Fruit fly (Drosophila melanogaster) whole organism: ENCODE measurements around the gene CG7142.

Experiments
- CG8478 ChIP-seq: fragments of >200 bp; optimal IDR thresholded peaks from 2 replicates; lab custom pipeline; 2018; ENCODE audit warnings: inconsistent platforms
- Dll ChIP-seq: fragments of >200 bp; optimal IDR thresholded peaks from 2 replicates; lab custom pipeline; 2017
- EcR ChIP-seq, 2 experiments: fragments of >200 bp; optimal IDR thresholded peaks; 2 replicates each; lab custom pipeline; 2017; ENCODE audit warnings: missing biosample characterization in 2 of 2, missing genetic modification characterization in 2 of 2, missing genetic modification reagents in 2 of 2
- pan ChIP-seq: fragments of >200 bp; optimal IDR thresholded peaks from 2 replicates; lab custom pipeline; 2017
- psq ChIP-seq: fragments of >200 bp; optimal IDR thresholded peaks from 2 replicates; lab custom pipeline; 2017
- usp ChIP-seq: fragments of >200 bp; optimal IDR thresholded peaks from 2 replicates; lab custom pipeline; 2017; ENCODE audit warnings: missing biosample characterization, missing genetic modification characterization, mixed read lengths

The CG7142 gene

DNA sequence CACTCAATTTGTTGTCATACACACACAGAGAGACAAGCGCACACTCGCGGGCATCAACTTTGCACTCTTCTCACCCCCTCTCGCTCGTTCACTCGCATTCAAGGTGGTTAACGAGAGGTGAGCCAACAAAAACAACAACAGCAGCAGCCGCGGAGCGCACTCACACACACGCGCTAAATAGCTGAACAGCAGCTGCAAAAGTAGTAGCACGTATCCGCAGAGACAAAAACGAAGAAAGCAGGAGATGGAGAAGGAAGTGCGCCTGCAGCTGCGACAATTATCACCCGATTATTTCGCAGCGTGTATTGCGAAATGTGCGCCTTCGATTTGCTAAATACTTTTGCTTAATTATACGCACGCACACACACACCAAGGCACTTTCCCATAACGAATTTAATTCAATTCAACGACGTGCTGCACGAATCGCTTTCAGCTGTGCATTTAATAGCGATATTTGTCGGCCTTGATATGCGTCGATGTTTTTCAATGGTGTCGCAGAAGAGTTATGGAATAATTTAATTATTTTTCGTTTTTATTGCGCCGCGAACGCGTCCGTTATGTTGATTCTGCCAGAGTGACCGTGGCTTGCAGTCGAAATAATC is 19.1 kb upstream of the CG7142 start:
- TF ChIP-seq usp (no peak), EcR (GFP tag; optimal IDR thresholded peaks at IDR 0.05; lab: Kevin White, UChicago) (no peak), psq (lab: Kevin White, UChicago) (no peak), pan (lab: Kevin White, UChicago) (no peak), Dll (lab: Kevin White, UChicago) (no peak), CG8478 (lab: Kevin White, UChicago) (no peak)

- TF ChIP-seq usp (no peak), psq (lab: Kevin White, UChicago) (no peak), EcR (GFP tag; optimal IDR thresholded peaks at IDR 0.05; lab: Kevin White, UChicago) (no peak), pan (lab: Kevin White, UChicago) (no peak), CG8478 (lab: Kevin White, UChicago) (no peak), Dll (lab: Kevin White, UChicago) (no peak)
Observed at dm6 chr3R:18297444-18298297, 18.3 kb upstream of the CG7142 start.

- TF ChIP-seq EcR (GFP tag; optimal IDR thresholded peaks at IDR 0.05; lab: Kevin White, UChicago) = no peak
- TF ChIP-seq Dll (lab: Kevin White, UChicago) = no peak
- TF ChIP-seq CG8478 (lab: Kevin White, UChicago) = no peak
- no peak for TF ChIP-seq pan (lab: Kevin White, UChicago)
- no peak for TF ChIP-seq psq (lab: Kevin White, UChicago)
- TF ChIP-seq usp = no peak
Observed at dm6 chr3R:18296737-18297136, 17.4 kb upstream of the CG7142 start.

DNA sequence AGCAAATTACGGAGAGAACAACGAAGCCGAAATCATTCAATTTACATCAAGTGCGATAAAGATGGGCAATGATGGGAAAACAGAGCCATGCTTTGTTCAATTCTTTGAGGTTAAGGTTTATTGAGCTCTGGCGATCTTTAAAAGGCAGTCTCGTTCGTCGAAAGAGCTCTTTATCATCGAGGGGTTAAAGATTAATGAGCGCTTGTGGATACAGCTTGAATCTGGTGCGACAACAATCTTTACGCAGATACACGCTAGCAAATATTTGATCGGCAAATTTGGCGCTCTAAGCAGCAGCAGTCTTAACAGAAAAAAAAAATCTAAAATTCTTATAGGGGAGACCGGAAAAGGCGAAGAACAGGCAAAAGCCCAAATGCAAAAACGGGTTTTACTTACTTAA is 16.8 kb upstream of the CG7142 start:
- TF ChIP-seq EcR (GFP tag; optimal IDR thresholded peaks at IDR 0.05; lab: Kevin White, UChicago) = no peak
- no peak for TF ChIP-seq usp
- no peak for TF ChIP-seq pan (lab: Kevin White, UChicago)
- TF ChIP-seq CG8478 (lab: Kevin White, UChicago) = no peak
- no peak for TF ChIP-seq psq (lab: Kevin White, UChicago)
- TF ChIP-seq Dll (lab: Kevin White, UChicago) = no peak

- TF ChIP-seq CG8478 (lab: Kevin White, UChicago) = no peak
- TF ChIP-seq EcR (GFP tag; optimal IDR thresholded peaks at IDR 0.05; lab: Kevin White, UChicago) = no peak
- no peak for TF ChIP-seq pan (lab: Kevin White, UChicago)
- TF ChIP-seq Dll (lab: Kevin White, UChicago) = no peak
- TF ChIP-seq psq (lab: Kevin White, UChicago) = no peak
- TF ChIP-seq usp = no peak
Observed at dm6 chr3R:18295262-18295944, 16.1 kb upstream of the CG7142 start.

DNA sequence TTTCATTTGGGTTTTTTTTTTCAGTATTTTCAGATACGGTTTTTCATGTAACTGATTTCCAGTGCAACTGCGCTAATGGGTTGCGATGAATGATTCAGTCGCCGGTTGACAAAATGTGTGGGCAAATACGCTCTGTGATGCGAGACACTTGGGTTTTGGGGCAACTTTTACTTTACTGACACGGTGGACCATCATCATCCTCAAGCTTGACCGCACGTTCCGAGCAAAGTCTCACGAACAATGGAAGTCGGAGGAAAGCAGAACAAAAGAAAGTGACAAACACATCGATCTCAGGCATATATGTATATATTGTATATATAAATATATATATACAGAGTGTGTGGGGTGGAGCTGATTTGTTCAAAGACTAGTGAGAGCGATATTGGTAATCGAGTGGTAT is 15.2 kb upstream of the CG7142 start:
- TF ChIP-seq psq (lab: Kevin White, UChicago) (no peak), pan (lab: Kevin White, UChicago) (no peak)

DNA sequence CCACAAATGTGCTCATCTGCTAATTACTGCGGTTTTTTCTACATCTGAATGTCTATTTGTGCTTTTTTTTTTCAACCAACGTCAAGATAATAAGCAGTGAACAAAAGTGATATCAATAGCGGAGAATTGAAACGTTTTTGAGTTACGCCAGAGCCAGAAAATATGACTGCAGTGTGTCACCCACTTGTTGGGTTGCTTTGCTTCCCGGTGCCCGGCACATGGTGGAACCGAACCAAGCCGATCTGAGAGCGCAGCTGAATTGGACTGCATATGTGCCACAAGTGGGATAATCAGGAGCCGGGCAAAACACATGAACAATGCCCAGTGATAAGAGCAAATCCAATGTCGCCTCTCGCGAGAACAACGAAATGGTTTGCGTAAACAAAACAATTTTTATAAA is 13.0 kb upstream of the CG7142 start:
- TF ChIP-seq psq (lab: Kevin White, UChicago) = no peak
- no peak for TF ChIP-seq usp
- TF ChIP-seq EcR (GFP tag; optimal IDR thresholded peaks at IDR 0.05; lab: Kevin White, UChicago) = no peak
- no peak for TF ChIP-seq CG8478 (lab: Kevin White, UChicago)
- no peak for TF ChIP-seq Dll (lab: Kevin White, UChicago)
- TF ChIP-seq pan (lab: Kevin White, UChicago) = no peak

dm6 chr3R:18291831-18292230 is 12.5 kb upstream of the CG7142 start:
- TF ChIP-seq EcR (GFP tag; optimal IDR thresholded peaks at IDR 0.05; lab: Kevin White, UChicago) (no peak), pan (lab: Kevin White, UChicago) (no peak), CG8478 (lab: Kevin White, UChicago) (no peak), Dll (lab: Kevin White, UChicago) (no peak), psq (lab: Kevin White, UChicago) (no peak), usp (no peak)

DNA sequence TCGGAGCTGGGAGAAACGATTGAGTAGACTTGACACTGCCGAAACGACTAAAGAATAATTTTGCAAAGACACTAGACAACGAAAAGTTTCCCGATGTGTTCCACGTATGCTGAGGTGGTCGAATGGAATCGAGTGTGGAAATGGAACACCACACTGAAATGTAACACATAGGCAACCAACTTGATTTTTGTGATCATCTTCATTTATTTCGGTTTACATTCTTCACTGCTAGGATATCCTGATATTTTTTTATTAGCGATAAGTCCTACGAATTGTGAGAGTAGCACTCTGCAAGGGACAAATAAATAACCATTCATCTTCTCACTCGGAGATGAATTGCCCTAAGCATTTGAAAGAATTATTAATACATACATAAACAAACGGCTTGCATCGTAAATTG is 9.4 kb upstream of the CG7142 start, which contains the start of gene CG7131:
TSS of gene CG7131 (minus strand) at position 101 of the 400 bp plus-strand sequence.
- TF ChIP-seq psq (lab: Kevin White, UChicago) = no peak
- TF ChIP-seq CG8478 (lab: Kevin White, UChicago) = no peak
- TF ChIP-seq pan (lab: Kevin White, UChicago) = no peak
- TF ChIP-seq Dll (lab: Kevin White, UChicago) = no peak
- no peak for TF ChIP-seq EcR (GFP tag; optimal IDR thresholded peaks at IDR 0.05; lab: Kevin White, UChicago)
- TF ChIP-seq usp = no peak

DNA sequence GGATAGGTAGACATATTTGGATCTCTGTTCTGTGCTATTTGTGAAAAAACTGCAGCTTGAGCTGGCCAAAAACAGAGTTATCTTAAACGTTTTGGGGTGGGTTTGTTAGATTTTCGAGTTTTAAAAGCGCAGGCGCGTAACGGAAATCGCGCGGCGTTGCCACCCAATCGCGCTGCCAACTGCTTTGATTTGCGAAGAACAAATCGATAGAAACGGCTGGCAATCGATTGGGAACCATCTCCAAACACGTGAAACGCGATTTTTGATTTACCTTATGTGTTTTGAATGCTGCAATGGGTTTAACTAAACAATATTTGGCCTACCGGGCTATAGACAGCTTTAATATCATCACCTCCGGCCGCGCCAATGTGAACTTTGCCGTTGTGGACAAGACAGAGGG is 4.1 kb upstream of the CG7142 start, which contains the start of the genes CG14312 and CG8064:
TSS of gene CG14312 (minus strand) at position 88 of the 400 bp plus-strand sequence.
TSS of gene CG8064 (plus strand) at position 220 of the 400 bp plus-strand sequence.
- TF ChIP-seq usp (no peak), Dll (lab: Kevin White, UChicago) (no peak), pan (lab: Kevin White, UChicago) (no peak), psq (lab: Kevin White, UChicago) (no peak), CG8478 (lab: Kevin White, UChicago) (no peak), EcR (GFP tag; optimal IDR thresholded peaks at IDR 0.05; lab: Kevin White, UChicago) (no peak)

dm6 chr3R:18280866-18281473 is 1.6 kb upstream of the CG7142 start:
- TF ChIP-seq EcR (GFP tag; optimal IDR thresholded peaks at IDR 0.05; lab: Kevin White, UChicago) (no peak), CG8478 (lab: Kevin White, UChicago) (no peak), usp (no peak), pan (lab: Kevin White, UChicago) (no peak)
